Worm (Caenorhabditis elegans): Measurements from ENCODE around the gene fbxa-220.

- TF ChIP-seq elt-2 (tag; optimal IDR thresholded peaks at IDR 0.05) (no peak), lin-35 (GFP tag; optimal IDR thresholded peaks at IDR 0.05) (no peak), pag-3 (tag; optimal IDR thresholded peaks at IDR 0.05; ENCODE audit: borderline replicate concordance, insufficient read depth) (no peak), egl-27 (tag; optimal IDR thresholded peaks at IDR 0.05) (no peak), lin-39 (tag; optimal IDR thresholded peaks at IDR 0.05) (no peak), pqm-1 (tag; optimal IDR thresholded peaks at IDR 0.05) (no peak), nhr-11 (tag; optimal IDR thresholded peaks at IDR 0.05) (no peak)
Observed at ce11 chrIII:11452530-11452929, 31.5 kb downstream of the fbxa-220 start.

Data from whole organism, L1 larva.